Fruit fly (Drosophila melanogaster) whole organism, embryonic: ENCODE data around the gene CG11550.

ENCODE experiments used
- Antp ChIP-seq: fragments of 200-800 bp; sonication (Bioruptor generic); optimal IDR thresholded peaks from 3 replicates; lab custom pipeline; 2016; ENCODE audit warnings: missing biosample characterization, missing genetic modification characterization
- CG10274 ChIP-seq: fragments of 200-800 bp; sonication (Bioruptor generic); optimal IDR thresholded peaks from 3 replicates; lab custom pipeline; 2017; ENCODE audit warnings: missing biosample characterization, mild to moderate bottlenecking, missing genetic modification characterization
- CG12104 ChIP-seq: fragments of 200-800 bp; sonication (Bioruptor generic); optimal IDR thresholded peaks from 3 replicates; lab custom pipeline; 2016; ENCODE audit warnings: missing biosample characterization, missing genetic modification characterization
- CG12299 ChIP-seq: fragments of 200-800 bp; sonication (Bioruptor generic); optimal IDR thresholded peaks from 2 replicates; lab custom pipeline; 2018; ENCODE audit warnings: missing biosample characterization, mild to moderate bottlenecking, missing genetic modification characterization
- CG12659 ChIP-seq: fragments of 200-800 bp; sonication (Bioruptor generic); optimal IDR thresholded peaks from 3 replicates; lab custom pipeline; 2017; ENCODE audit warnings: mild to moderate bottlenecking, missing biosample characterization, missing genetic modification reagents, missing genetic modification characterization
- CG13424 ChIP-seq: fragments of 200-800 bp; sonication (Bioruptor generic); optimal IDR thresholded peaks from 2 replicates; lab custom pipeline; 2019; ENCODE audit warnings: missing biosample characterization, mild to moderate bottlenecking, missing genetic modification characterization, moderate library complexity
- CG13775 ChIP-seq: fragments of 200-800 bp; sonication (Bioruptor generic); optimal IDR thresholded peaks from 3 replicates; lab custom pipeline; 2017; ENCODE audit warnings: missing biosample characterization, mild to moderate bottlenecking, missing genetic modification characterization
- CG15696 ChIP-seq: fragments of 200-800 bp; sonication (Bioruptor generic); optimal IDR thresholded peaks from 2 replicates; lab custom pipeline; 2019; ENCODE audit warnings: missing biosample characterization, mild to moderate bottlenecking, missing genetic modification characterization, moderate library complexity
- CG16815 ChIP-seq: fragments of 200-800 bp; sonication (Bioruptor generic); optimal IDR thresholded peaks from 3 replicates; lab custom pipeline; 2017; ENCODE audit warnings: missing biosample characterization, mild to moderate bottlenecking, missing genetic modification characterization
- CG17568 ChIP-seq: fragments of 200-800 bp; sonication (Bioruptor generic); optimal IDR thresholded peaks from 2 replicates; lab custom pipeline; 2018; ENCODE audit warnings: missing biosample characterization, mild to moderate bottlenecking, missing genetic modification characterization, moderate library complexity
- CG18011 ChIP-seq: fragments of 200-800 bp; sonication (Bioruptor generic); optimal IDR thresholded peaks from 2 replicates; lab custom pipeline; 2017; ENCODE audit warnings: missing biosample characterization, missing genetic modification characterization, mild to moderate bottlenecking, moderate library complexity, missing genotype
- CG4282 ChIP-seq: fragments of 200-800 bp; sonication (Bioruptor generic); optimal IDR thresholded peaks from 2 replicates; lab custom pipeline; 2016; ENCODE audit warnings: missing biosample characterization, missing genetic modification characterization
- CG4730 ChIP-seq: fragments of 200-800 bp; sonication (Bioruptor generic); IDR thresholded peaks from 2 replicates; pipeline ENCODE4 v1.3.6; 2022; ENCODE audit warnings: missing biosample characterization, missing genetic modification characterization
- CG4854 ChIP-seq: fragments of 200-800 bp; sonication (Bioruptor generic); optimal IDR thresholded peaks from 2 replicates; lab custom pipeline; 2016; ENCODE audit warnings: missing biosample characterization, missing genetic modification characterization, inconsistent platforms
- CG6175 ChIP-seq: fragments of 200-800 bp; sonication (Bioruptor generic); IDR thresholded peaks from 3 replicates; pipeline ENCODE4 v1.3.6; 2022; ENCODE audit warnings: missing biosample characterization, missing genetic modification characterization
- CG6254 ChIP-seq: fragments of 200-800 bp; sonication (Bioruptor generic); optimal IDR thresholded peaks from 3 replicates; lab custom pipeline; 2017; ENCODE audit warnings: mild to moderate bottlenecking, missing biosample characterization, missing genetic modification reagents, missing genetic modification characterization
- CG7963 ChIP-seq: fragments of 200-800 bp; sonication (Bioruptor generic); IDR thresholded peaks from 3 replicates; pipeline ENCODE4 v1.3.6; 2022; ENCODE audit warnings: missing biosample characterization, missing genetic modification characterization; ENCODE audit not compliant: partially characterized antibody
- Dek ChIP-seq: fragments of 200-800 bp; sonication (Bioruptor generic); optimal IDR thresholded peaks from 3 replicates; lab custom pipeline; 2019; ENCODE audit warnings: missing biosample characterization, mild to moderate bottlenecking, missing genetic modification characterization, moderate library complexity
- Dfd ChIP-seq, 2 experiments: fragments of >200 bp; optimal IDR thresholded peaks; 2 replicates each; lab custom pipeline; 2017; ENCODE audit warnings: missing biosample characterization in 2 of 2, missing genetic modification characterization in 2 of 2
- E2f2 ChIP-seq: fragments of 200-800 bp; sonication (Bioruptor generic); IDR thresholded peaks from 2 replicates; pipeline ENCODE4 v1.3.6; 2022; ENCODE audit warnings: missing biosample characterization, missing genetic modification characterization
- Fer1 ChIP-seq: fragments of 200-800 bp; sonication (Bioruptor generic); optimal IDR thresholded peaks from 2 replicates; lab custom pipeline; 2017; ENCODE audit warnings: missing biosample characterization, mild to moderate bottlenecking, missing genetic modification characterization
- Gsc ChIP-seq: fragments of 200-800 bp; sonication (Bioruptor generic); IDR thresholded peaks from 2 replicates; pipeline ENCODE4 v1.3.6; 2022; ENCODE audit warnings: missing biosample characterization, missing genetic modification characterization
- HLH54F ChIP-seq: fragments of 200-800 bp; sonication (Bioruptor generic); optimal IDR thresholded peaks from 3 replicates; lab custom pipeline; 2016; ENCODE audit warnings: missing biosample characterization, missing genetic modification characterization
- HmgD ChIP-seq: fragments of 200-800 bp; sonication (Bioruptor generic); optimal IDR thresholded peaks from 3 replicates; lab custom pipeline; 2016; ENCODE audit warnings: missing biosample characterization, missing genetic modification characterization
- Hr51 ChIP-seq, 2 experiments: fragments of 200-800 bp; sonication (Bioruptor generic); optimal IDR thresholded peaks; 2 replicates in 1 of 2; 3 replicates in 1 of 2; lab custom pipeline; 2016 to 2018; ENCODE audit warnings: missing biosample characterization in 2 of 2, missing genetic modification characterization in 2 of 2, mild to moderate bottlenecking in 1 of 2, moderate library complexity in 1 of 2
- Hr78 ChIP-seq, 2 experiments: fragments of 200-800 bp in 1 of 2; fragments of >200 bp in 1 of 2; sonication (Bioruptor generic) in 1 of 2; optimal IDR thresholded peaks; 2 replicates each; lab custom pipeline; 2017 to 2019; ENCODE audit warnings: missing biosample characterization in 2 of 2, missing genetic modification characterization in 2 of 2, mild to moderate bottlenecking in 1 of 2, moderate library complexity in 1 of 2
- Mrtf ChIP-seq: fragments of 200-800 bp; sonication (Bioruptor generic); IDR thresholded peaks from 3 replicates; pipeline ENCODE4 v1.3.6; 2022; ENCODE audit warnings: missing biosample characterization, missing genetic modification characterization
- Myb ChIP-seq: fragments of 200-800 bp; sonication (Bioruptor generic); optimal IDR thresholded peaks from 2 replicates; lab custom pipeline; 2016; ENCODE audit warnings: missing biosample characterization, missing genetic modification characterization
- Pdp1 ChIP-seq, 2 experiments: fragments of 200-800 bp; sonication (Bioruptor generic); optimal IDR thresholded peaks; 3 replicates each; lab custom pipeline; 2016; ENCODE audit warnings: missing biosample characterization in 2 of 2, missing genetic modification characterization in 2 of 2, mild to moderate bottlenecking in 1 of 2, moderate library complexity in 1 of 2
- Sin3A ChIP-seq: fragments of >200 bp; optimal IDR thresholded peaks from 2 replicates; lab custom pipeline; 2018
- Xrp1 ChIP-seq: fragments of 200-800 bp; sonication (Bioruptor generic); IDR thresholded peaks from 2 replicates; pipeline ENCODE4 v1.3.6; 2022; ENCODE audit warnings: missing biosample characterization, missing genetic modification characterization
- YL-1 ChIP-seq: fragments of 200-800 bp; sonication (Bioruptor generic); optimal IDR thresholded peaks from 3 replicates; lab custom pipeline; 2017; ENCODE audit warnings: missing biosample characterization, mild to moderate bottlenecking, missing genetic modification characterization
- ash1 ChIP-seq: fragments of 200-800 bp; sonication (Bioruptor generic); optimal IDR thresholded peaks from 2 replicates; lab custom pipeline; 2018; ENCODE audit warnings: missing biosample characterization, mild to moderate bottlenecking, missing genetic modification characterization
- cato ChIP-seq: fragments of 200-800 bp; sonication (Bioruptor generic); optimal IDR thresholded peaks from 2 replicates; lab custom pipeline; 2016; ENCODE audit warnings: missing biosample characterization, missing genetic modification characterization, borderline replicate concordance
- crc ChIP-seq: fragments of 200-800 bp; sonication (Bioruptor generic); optimal IDR thresholded peaks from 2 replicates; lab custom pipeline; 2016; ENCODE audit warnings: missing biosample characterization, missing genetic modification characterization
- disco-r ChIP-seq: fragments of 200-800 bp; sonication (Bioruptor generic); optimal IDR thresholded peaks from 2 replicates; lab custom pipeline; 2016; ENCODE audit warnings: missing biosample characterization, missing genetic modification characterization
- eyg ChIP-seq: fragments of 200-800 bp; sonication (Bioruptor generic); optimal IDR thresholded peaks from 3 replicates; lab custom pipeline; 2016; ENCODE audit warnings: missing biosample characterization, missing genetic modification characterization
- fd3F ChIP-seq: fragments of 200-800 bp; sonication (Bioruptor generic); optimal IDR thresholded peaks from 2 replicates; lab custom pipeline; 2018; ENCODE audit warnings: missing biosample characterization, mild to moderate bottlenecking, missing genetic modification characterization, moderate library complexity
- ham ChIP-seq: fragments of 200-800 bp; sonication (Bioruptor generic); IDR thresholded peaks from 2 replicates; pipeline ENCODE4 v1.3.6; 2022; ENCODE audit warnings: missing biosample characterization, missing genetic modification characterization
- lmd ChIP-seq: fragments of 200-800 bp; sonication (Bioruptor generic); IDR thresholded peaks from 2 replicates; pipeline ENCODE4 v1.3.6; 2022; ENCODE audit warnings: missing biosample characterization, missing genetic modification characterization
- lov ChIP-seq, 2 experiments: fragments of 200-800 bp in 1 of 2; fragments of >200 bp in 1 of 2; sonication (Bioruptor generic) in 1 of 2; IDR thresholded peaks in 1 of 2; optimal IDR thresholded peaks in 1 of 2; 2 replicates in 1 of 2; 3 replicates in 1 of 2; pipeline versions ENCODE4 v1.3.6 to Lab custom; 2017 to 2022; ENCODE audit warnings: missing biosample characterization in 1 of 2, missing genetic modification characterization in 1 of 2
- mirr ChIP-seq: fragments of 200-800 bp; sonication (Bioruptor generic); optimal IDR thresholded peaks from 3 replicates; lab custom pipeline; 2018; ENCODE audit warnings: missing biosample characterization, mild to moderate bottlenecking, missing genetic modification characterization
- pita ChIP-seq: fragments of 200-800 bp; sonication (Bioruptor generic); optimal IDR thresholded peaks from 2 replicates; lab custom pipeline; 2017; ENCODE audit warnings: missing biosample characterization, mild to moderate bottlenecking, missing genetic modification characterization
- pnt ChIP-seq: fragments of 200-800 bp; sonication (Bioruptor generic); optimal IDR thresholded peaks from 3 replicates; lab custom pipeline; 2016; ENCODE audit warnings: missing biosample characterization, missing genetic modification characterization
- rib ChIP-seq: fragments of 200-800 bp; sonication (Bioruptor generic); IDR thresholded peaks from 2 replicates; pipeline ENCODE4 v1.3.6; 2022; ENCODE audit warnings: missing biosample characterization, missing genetic modification characterization
- sc ChIP-seq, 3 experiments: fragments of >200 bp in 2 of 3; fragments of 200-800 bp in 1 of 3; sonication (Bioruptor generic) in 1 of 3; optimal IDR thresholded peaks; 2 replicates in 2 of 3; 3 replicates in 1 of 3; lab custom pipeline; 2017; ENCODE audit warnings: mild to moderate bottlenecking in 1 of 3, missing biosample characterization in 1 of 3, missing genetic modification characterization in 1 of 3, missing genetic modification reagents in 1 of 3
- slp2 ChIP-seq: fragments of 200-800 bp; sonication (Bioruptor generic); optimal IDR thresholded peaks from 2 replicates; lab custom pipeline; 2016; ENCODE audit warnings: missing biosample characterization, missing genetic modification characterization
- tin ChIP-seq: fragments of 200-800 bp; sonication (Bioruptor generic); optimal IDR thresholded peaks from 3 replicates; lab custom pipeline; 2016; ENCODE audit warnings: missing biosample characterization, missing genetic modification characterization
- twi ChIP-seq: fragments of 200-800 bp; optimal IDR thresholded peaks from 2 replicates; lab custom pipeline; 2019; ENCODE audit warnings: missing biosample characterization, mild to moderate bottlenecking, missing genetic modification characterization, moderate library complexity
- vnd ChIP-seq: fragments of 200-800 bp; sonication (Bioruptor generic); IDR thresholded peaks from 3 replicates; pipeline ENCODE4 v1.3.6; 2022; ENCODE audit warnings: missing biosample characterization, missing genetic modification characterization; ENCODE audit not compliant: partially characterized antibody

CG11550 gene

dm6 chr3R:31636501-31636900 is 43.2 kb downstream of the CG11550 start (continued):
- TF ChIP-seq CG12104 (GFP tag; lab: Kevin White, UChicago) (no peak), Fer1 (GFP tag; lab: Kevin White, UChicago) (peak; percentile 67), pnt (no peak), Dek (tag; lab: Kevin White, UChicago) (no peak), pita (GFP tag; lab: Kevin White, UChicago) (no peak), Hr78 (GFP tag; optimal IDR thresholded peaks at IDR 0.05; lab: Kevin White, UChicago) (no peak), Gsc (GFP tag; lab: Robert Waterston, UW) (no peak), crc (GFP tag; lab: Kevin White, UChicago) (no peak), E2f2 (GFP tag; lab: Robert Waterston, UW) (no peak), Hr51 (GFP tag; optimal IDR thresholded peaks at IDR 0.05; lab: Kevin White, UChicago) (peak in 1 of 2 experiments; percentile 63), CG4282 (no peak), Sin3A (no peak), eyg (GFP tag; lab: Kevin White, UChicago) (no peak), HLH54F (GFP tag; lab: Kevin White, UChicago) (peak; percentile 35), CG13424 (peak; percentile 49), lmd (GFP tag; lab: Robert Waterston, UW) (peak; percentile 33; the same call in 1 of the 2 replicates), HmgD (GFP tag; lab: Kevin White, UChicago) (no peak), sc (optimal IDR thresholded peaks at IDR 0.05; lab: Kevin White, UChicago) (no peak), sc (GFP tag; optimal IDR thresholded peaks at IDR 0.05; lab: Kevin White, UChicago) (no peak), lov (optimal IDR thresholded peaks at IDR 0.05; lab: Kevin White, UChicago) (no peak), lov (GFP tag; IDR thresholded peaks at IDR 0.05; lab: Robert Waterston, UW) (no peak), CG4730 (no peak), cato (GFP tag; lab: Kevin White, UChicago) (no peak), ham (GFP tag; lab: Robert Waterston, UW) (no peak), mirr (GFP tag; lab: Kevin White, UChicago) (no peak), twi (tag; lab: Kevin White, UChicago) (no peak), ash1 (GFP tag; lab: Kevin White, UChicago) (no peak), slp2 (no peak), CG6254 (no peak), disco-r (GFP tag; lab: Kevin White, UChicago) (no peak), Xrp1 (GFP tag; lab: Robert Waterston, UW) (no peak), CG4854 (GFP tag; lab: Kevin White, UChicago) (no peak), CG10274 (GFP tag; lab: Kevin White, UChicago) (no peak), vnd (no peak), Dfd (GFP tag; optimal IDR thresholded peaks at IDR 0.05; lab: Kevin White, UChicago) (no peak), tin (GFP tag; lab: Kevin White, UChicago) (peak; percentile 4), CG16815 (GFP tag; lab: Kevin White, UChicago) (peak; percentile 14), CG12299 (no peak), CG15696 (tag; lab: Kevin White, UChicago) (peak; percentile 9), CG6175 (GFP tag; lab: Robert Waterston, UW) (no peak), YL-1 (GFP tag; lab: Kevin White, UChicago) (no peak), CG13775 (GFP tag; lab: Kevin White, UChicago) (peak; percentile 14), Myb (peak; percentile 15), Mrtf (GFP tag; lab: Robert Waterston, UW) (no peak), fd3F (peak; percentile 12), CG7963 (GFP tag; lab: Robert Waterston, UW) (no peak), Pdp1 (GFP tag; optimal IDR thresholded peaks at IDR 0.05; lab: Kevin White, UChicago) (peak in 1 of 2 experiments; percentile 2), CG17568 (GFP tag; lab: Kevin White, UChicago) (no peak), Antp (peak; percentile 30), CG12659 (GFP tag; lab: Kevin White, UChicago) (peak; percentile 36), rib (GFP tag; lab: Robert Waterston, UW) (no peak), CG18011 (no peak)
